Fruit fly (Drosophila melanogaster) ovary, adult (tissue): ENCODE results near the gene CG9592.

Source experiments
- CG17801 ChIP-seq: fragments of 200-800 bp; optimal IDR thresholded peaks from 2 replicates; lab custom pipeline; 2019; ENCODE audit warnings: missing biosample characterization, mild to moderate bottlenecking, missing genetic modification characterization, moderate library complexity; ENCODE audit not compliant: partially characterized antibody

The CG9592 gene

dm6 chr3L:14517525-14517924, at the start of gene CG9592:
Gene CG9592 (plus strand): TSS chr3L:14517825.
- TF ChIP-seq CG17801 (GFP tag; lab: Kevin White, UChicago) = no peak

dm6 chr3L:14476804-14477239, 40.8 kb upstream of the CG9592 start:
- TF ChIP-seq CG17801 (GFP tag; lab: Kevin White, UChicago) = no peak

dm6 chr3L:14481397-14481796, 36.2 kb upstream of the CG9592 start:
- no peak for TF ChIP-seq CG17801 (GFP tag; lab: Kevin White, UChicago)

- TF ChIP-seq CG17801 (GFP tag; lab: Kevin White, UChicago) = no peak
These were observed 34.7 kb upstream of the CG9592 start for dm6 chr3L:14482955-14483354.

dm6 chr3L:14485401-14485800, 32.2 kb upstream of the CG9592 start:
- TF ChIP-seq CG17801 (GFP tag; lab: Kevin White, UChicago) = no peak

dm6 chr3L:14486611-14487350, 30.8 kb upstream of the CG9592 start:
- TF ChIP-seq CG17801 (GFP tag; lab: Kevin White, UChicago) = no peak

- TF ChIP-seq CG17801 (GFP tag; lab: Kevin White, UChicago) = no peak
These were observed 20.1 kb upstream of the CG9592 start for dm6 chr3L:14497479-14497878.

dm6 chr3L:14509981-14510380, 7.6 kb upstream of the CG9592 start:
- no peak for TF ChIP-seq CG17801 (GFP tag; lab: Kevin White, UChicago)

dm6 chr3L:14513286-14513685, 4.3 kb upstream of the CG9592 start:
- no peak for TF ChIP-seq CG17801 (GFP tag; lab: Kevin White, UChicago)

dm6 chr3L:14515690-14516089, 1.9 kb upstream of the CG9592 start:
- no peak for TF ChIP-seq CG17801 (GFP tag; lab: Kevin White, UChicago)

- TF ChIP-seq CG17801 (GFP tag; lab: Kevin White, UChicago) = no peak
These were observed 4.0 kb downstream of the CG9592 start, which contains the start of gene CG4613 for dm6 chr3L:14521590-14521989. Gene CG4613 (minus strand): TSS chr3L:14521690.

dm6 chr3L:14522483-14523362, 5.1 kb downstream of the CG9592 start:
- no peak for TF ChIP-seq CG17801 (GFP tag; lab: Kevin White, UChicago)

dm6 chr3L:14531802-14532201, 14.2 kb downstream of the CG9592 start:
- TF ChIP-seq CG17801 (GFP tag; lab: Kevin White, UChicago) = no peak

dm6 chr3L:14533110-14533509, 15.5 kb downstream of the CG9592 start:
- no peak for TF ChIP-seq CG17801 (GFP tag; lab: Kevin White, UChicago)

dm6 chr3L:14534619-14535018, 17.0 kb downstream of the CG9592 start:
- no peak for TF ChIP-seq CG17801 (GFP tag; lab: Kevin White, UChicago)
